Worm (Caenorhabditis elegans): Measurements from ENCODE around the gene aakg-1.

The aakg-1 gene

ce11 chrIII:12491984-12492383, 83.2 kb downstream of the aakg-1 start, which contains the start of gene Y49E10.25:
Gene Y49E10.25 (minus strand): TSS chrIII:12492084.
- TF ChIP-seq dao-5 (tag; optimal IDR thresholded peaks at IDR 0.05) = no peak
- no peak for TF ChIP-seq him-1 (tag; optimal IDR thresholded peaks at IDR 0.05)
- no peak for TF ChIP-seq W03F9.2 (tag; optimal IDR thresholded peaks at IDR 0.05)
